Worm (Caenorhabditis elegans) whole organism, L3 larva: Measurements from ENCODE around the gene T05C12.11.
A peak's percentile ranks its signal among the peaks of the same experiment; 100 is the strongest.

ENCODE experiments used
- aly-2 ChIP-seq: fragments of 150-350 bp; optimal IDR thresholded peaks from 2 replicates; lab custom pipeline; 2014; ENCODE audit warnings: missing biosample characterization, missing genetic modification characterization
- mdl-1 ChIP-seq: fragments of 150-350 bp; optimal IDR thresholded peaks from 2 replicates; lab custom pipeline; 2014; ENCODE audit warnings: missing biosample characterization, missing genetic modification characterization
- nhr-28 ChIP-seq: fragments of 150-350 bp; optimal IDR thresholded peaks from 2 replicates; lab custom pipeline; 2014; ENCODE audit warnings: missing biosample characterization, missing genetic modification characterization
- pqm-1 ChIP-seq: fragments of 150-350 bp; optimal IDR thresholded peaks from 2 replicates; lab custom pipeline; 2017; ENCODE audit warnings: missing biosample characterization, missing genetic modification characterization, inconsistent platforms
- snpc-4 ChIP-seq: fragments of 150-350 bp; optimal IDR thresholded peaks from 2 replicates; lab custom pipeline; 2014; ENCODE audit warnings: missing biosample characterization, missing genetic modification characterization
- tbx-2 ChIP-seq: sonication (generic microtip); optimal IDR thresholded peaks from 2 replicates; lab custom pipeline; 2016; ENCODE audit warnings: mild to moderate bottlenecking, missing genetic modification characterization, missing compliant biosample characterization

ce11 chrII:8124867-8125266 lies 45.4 kb downstream of the T05C12.11 start, which contains the start of gene ire-1:
- TF ChIP-seq aly-2 = no peak
- TF ChIP-seq mdl-1 (tag; lab: Kevin White, UChicago) = no peak
- peak; percentile 60 for TF ChIP-seq snpc-4 (tag; lab: Kevin White, UChicago)
- TF ChIP-seq tbx-2 = no peak
- TF ChIP-seq pqm-1 = peak; percentile 31
- TF ChIP-seq nhr-28 (tag; lab: Kevin White, UChicago) = no peak
